Worm (Caenorhabditis elegans) whole organism, midembryonic: ENCODE measurements around the gene F35C11.7.

Source experiments
- T22C8.4 ChIP-seq: fragments of 200-800 bp; sonication (Bioruptor generic); IDR thresholded peaks from 2 replicates; pipeline ENCODE4 v1.3.6; 2022; ENCODE audit warnings: missing genetic modification characterization, missing compliant biosample characterization
- cog-1 ChIP-seq: sonication (generic microtip); optimal IDR thresholded peaks from 2 replicates; lab custom pipeline; 2016; ENCODE audit warnings: missing genetic modification characterization, missing compliant biosample characterization
- flt-1 ChIP-seq: fragments of 200-800 bp; sonication (Bioruptor generic); IDR thresholded peaks from 2 replicates; pipeline ENCODE4 v1.3.6; 2022; ENCODE audit warnings: missing genetic modification characterization, missing compliant biosample characterization
- klf-2 ChIP-seq: fragments of 200-800 bp; sonication (Bioruptor generic); conservative IDR thresholded peaks from 2 replicates; pipeline ENCODE4 v1.3.6; 2022; ENCODE audit warnings: missing genetic modification reagents, missing genetic modification characterization, missing compliant biosample characterization
- med-1 ChIP-seq: sonication (generic microtip); optimal IDR thresholded peaks from 2 replicates; lab custom pipeline; 2017; ENCODE audit warnings: missing genetic modification characterization, mild to moderate bottlenecking, missing compliant biosample characterization, antibody characterized with exemption, missing genetic modification reagents; ENCODE audit not compliant: insufficient read depth
- ref-1 ChIP-seq: fragments of 200-800 bp; sonication (Bioruptor generic); conservative IDR thresholded peaks from 2 replicates; pipeline ENCODE4 v1.3.6; 2022; ENCODE audit warnings: missing genetic modification reagents, missing genetic modification characterization, missing compliant biosample characterization
- tab-1 ChIP-seq: fragments of 200-800 bp; sonication (Bioruptor generic); IDR thresholded peaks from 2 replicates; pipeline ENCODE4 v1.3.6; 2022; ENCODE audit warnings: missing genetic modification characterization, missing compliant biosample characterization
- ztf-23 ChIP-seq: fragments of 200-800 bp; sonication (Bioruptor generic); IDR thresholded peaks from 2 replicates; pipeline ENCODE4 v1.3.6; 2022; ENCODE audit warnings: missing genetic modification reagents, missing genetic modification characterization, missing compliant biosample characterization
- ztf-29 ChIP-seq: fragments of 200-800 bp; sonication (Bioruptor generic); IDR thresholded peaks from 2 replicates; pipeline ENCODE4 v1.3.6; 2022; ENCODE audit warnings: missing genetic modification reagents, missing genetic modification characterization, missing compliant biosample characterization

F35C11.7 gene

DNA sequence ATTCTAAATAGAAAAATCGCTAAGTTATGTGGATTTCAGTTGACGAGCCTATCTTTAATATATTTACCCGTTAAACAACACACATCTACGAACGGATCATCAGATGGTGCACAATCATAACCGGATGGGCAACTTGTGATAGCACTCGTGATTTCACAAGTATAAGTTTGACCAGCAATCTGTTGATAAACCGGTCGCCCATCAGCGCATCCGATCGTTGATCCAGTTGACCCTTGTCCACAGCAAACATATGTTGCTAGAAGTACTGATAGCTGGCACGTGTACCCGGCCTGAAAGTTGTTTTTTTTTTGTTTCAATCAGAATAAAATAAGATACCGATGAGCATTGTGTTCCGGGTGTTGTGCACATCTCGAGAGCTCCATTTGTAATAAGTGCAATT, 11.6 kb downstream of the F35C11.7 start:
- TF ChIP-seq tab-1 (GFP tag; lab: Robert Waterston, UW), result no peak
- TF ChIP-seq flt-1 (GFP tag; lab: Robert Waterston, UW), result no peak
- no peak for TF ChIP-seq T22C8.4

DNA sequence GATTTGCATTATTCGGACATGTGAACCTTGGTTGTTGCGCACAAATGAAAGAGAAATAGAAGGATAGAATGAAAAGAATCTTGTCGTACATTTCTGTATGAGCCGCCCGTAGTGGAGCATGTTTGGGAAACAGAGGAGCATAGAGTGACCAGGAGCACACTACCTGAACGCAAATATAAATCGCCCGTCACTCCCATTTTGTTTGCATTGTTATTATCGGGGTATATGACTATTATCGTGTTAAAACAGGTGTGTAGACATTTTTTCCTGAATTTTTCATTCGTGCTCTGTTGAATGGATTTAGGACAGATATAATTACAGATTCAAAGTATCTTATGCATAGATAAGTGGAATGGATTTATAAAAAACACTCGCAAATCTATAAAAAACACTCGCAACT, 13.2 kb downstream of the F35C11.7 start, which contains the start of gene K01C8.2:
Gene K01C8.2, minus strand, starts transcription at position 101 of the 400 bp plus-strand sequence.
- TF ChIP-seq tab-1 (GFP tag; lab: Robert Waterston, UW) (no peak), T22C8.4 (no peak), ztf-29 (GFP tag; lab: Robert Waterston, UW) (no peak), klf-2 (GFP tag; lab: Robert Waterston, UW) (no peak), cog-1 (no peak)

DNA sequence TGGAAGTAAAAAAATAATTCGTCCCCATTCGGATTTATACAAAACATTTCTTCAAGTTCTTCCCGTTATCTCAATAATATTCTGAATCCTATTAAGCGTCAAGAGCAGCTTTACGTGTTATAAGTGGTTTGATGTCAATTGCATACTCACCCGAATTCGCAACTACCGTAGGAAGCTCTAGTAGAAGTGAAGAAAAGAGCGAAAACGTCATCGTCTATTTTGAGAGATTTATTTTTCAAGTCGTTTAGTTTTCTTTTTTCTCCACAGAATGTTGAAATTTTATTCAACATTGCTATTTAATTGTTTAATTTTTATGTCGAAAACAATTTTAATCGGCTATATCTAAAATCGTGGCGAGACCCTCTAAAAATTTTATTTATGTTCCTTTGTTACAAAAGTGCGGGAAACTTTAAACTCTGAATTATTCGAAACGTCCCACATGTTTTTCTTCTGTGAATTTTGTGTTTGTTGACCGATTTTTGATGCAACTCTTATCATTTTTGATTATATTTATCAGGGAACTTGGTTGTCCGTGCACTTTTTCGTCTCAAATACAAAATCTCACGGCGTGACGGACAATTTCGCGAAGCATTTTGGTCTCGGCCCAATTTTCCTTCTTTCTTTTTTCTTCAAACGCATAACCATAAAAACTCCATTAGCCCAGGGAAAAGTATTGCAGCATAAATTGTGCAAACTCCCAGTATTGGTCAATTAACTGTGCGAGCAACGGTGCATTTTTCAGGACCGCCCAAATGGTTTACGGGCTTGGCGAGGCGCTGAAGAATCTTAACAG, 13.9 kb downstream of the F35C11.7 start, which contains the start of gene tdc-1:
Gene tdc-1, plus strand, starts transcription at position 743 of the 793 bp plus-strand sequence.
- TF ChIP-seq cog-1 (no peak), ztf-29 (GFP tag; lab: Robert Waterston, UW) (no peak), klf-2 (GFP tag; lab: Robert Waterston, UW) (no peak), T22C8.4 (no peak), tab-1 (GFP tag; lab: Robert Waterston, UW) (no peak), ref-1 (GFP tag; lab: Robert Waterston, UW) (no peak), med-1 (GFP tag; lab: Kevin White, UChicago) (no peak), flt-1 (GFP tag; lab: Robert Waterston, UW) (no peak), ztf-23 (GFP tag; lab: Robert Waterston, UW) (no peak)

DNA sequence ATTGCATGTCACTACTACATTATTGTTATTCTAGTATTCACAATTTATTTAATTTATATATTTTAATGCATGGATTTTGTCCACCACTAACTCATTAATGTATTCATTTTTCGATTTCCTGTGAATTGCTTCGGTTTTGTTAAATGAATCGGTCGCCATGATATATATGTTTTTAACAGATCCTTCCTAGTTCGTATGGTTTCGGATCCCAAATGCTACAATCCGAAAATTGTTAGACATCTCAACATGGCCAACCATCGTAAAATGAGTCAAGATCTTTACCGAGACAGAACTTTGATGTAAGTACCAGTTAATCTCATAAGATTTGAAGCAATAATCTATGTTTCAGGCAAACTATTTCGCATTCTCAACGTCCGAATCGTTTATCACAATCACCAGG, 16.9 kb downstream of the F35C11.7 start:
- TF ChIP-seq ztf-29 (GFP tag; lab: Robert Waterston, UW) (no peak), cog-1 (no peak), flt-1 (GFP tag; lab: Robert Waterston, UW) (no peak), tab-1 (GFP tag; lab: Robert Waterston, UW) (no peak), ztf-23 (GFP tag; lab: Robert Waterston, UW) (no peak), ref-1 (GFP tag; lab: Robert Waterston, UW) (no peak), T22C8.4 (no peak), med-1 (GFP tag; lab: Kevin White, UChicago) (no peak), klf-2 (GFP tag; lab: Robert Waterston, UW) (no peak)

DNA sequence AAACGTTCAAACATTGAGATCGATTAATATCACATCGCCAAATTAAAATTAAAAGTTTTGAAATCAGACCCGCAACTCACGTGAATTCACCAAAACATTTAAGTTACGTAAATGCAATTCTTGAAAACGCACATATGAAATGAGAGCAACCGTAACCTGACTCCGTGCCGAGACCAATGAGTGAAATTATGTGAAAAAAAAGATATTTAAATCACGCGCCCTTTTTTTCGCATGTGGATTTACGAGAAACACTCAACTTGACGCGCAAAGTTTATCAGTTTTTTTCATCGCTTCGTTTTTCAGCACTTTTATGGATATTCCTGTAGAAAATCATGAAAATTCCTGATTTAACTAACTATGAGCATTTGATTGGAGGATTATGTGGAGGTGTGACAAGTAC, 19.9 kb downstream of the F35C11.7 start, which contains the start of the genes gei-14 and slc-25A32:
Gene gei-14, minus strand, starts transcription at position 175 of the 400 bp plus-strand sequence.
Gene slc-25A32, plus strand, starts transcription at position 242 of the 400 bp plus-strand sequence.
- TF ChIP-seq ztf-23 (GFP tag; lab: Robert Waterston, UW), result no peak
- TF ChIP-seq ztf-29 (GFP tag; lab: Robert Waterston, UW), result no peak
- TF ChIP-seq T22C8.4, result no peak
- no peak for TF ChIP-seq klf-2 (GFP tag; lab: Robert Waterston, UW)
- no peak for TF ChIP-seq cog-1
- no peak for TF ChIP-seq tab-1 (GFP tag; lab: Robert Waterston, UW)
- no peak for TF ChIP-seq ref-1 (GFP tag; lab: Robert Waterston, UW)
- no peak for TF ChIP-seq med-1 (GFP tag; lab: Kevin White, UChicago)
- no peak for TF ChIP-seq flt-1 (GFP tag; lab: Robert Waterston, UW)

DNA sequence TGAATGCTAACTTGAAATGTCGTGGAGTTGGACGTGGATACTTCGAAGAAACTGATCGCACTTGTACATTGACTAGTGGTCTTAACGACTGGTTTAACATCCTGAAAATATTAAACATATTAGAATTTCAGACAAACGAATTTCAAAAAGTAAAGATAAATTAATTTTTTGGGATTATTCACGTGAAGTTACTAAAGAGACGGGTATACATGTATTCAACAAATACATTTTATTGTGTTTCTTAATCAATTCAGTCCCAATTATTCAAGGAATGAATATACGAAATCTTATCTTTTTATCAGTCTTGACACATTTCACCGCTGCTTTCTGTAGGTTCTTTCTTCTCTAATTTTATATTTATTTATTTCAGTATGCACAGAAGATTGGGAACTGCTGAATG, 22.3 kb downstream of the F35C11.7 start, which contains the start of the genes mrpl-10 and clec-142:
Gene mrpl-10, minus strand, starts transcription at position 101 of the 400 bp plus-strand sequence.
Gene clec-142, plus strand, starts transcription at position 264 of the 400 bp plus-strand sequence.
- TF ChIP-seq ref-1 (GFP tag; lab: Robert Waterston, UW) (no peak), T22C8.4 (no peak), flt-1 (GFP tag; lab: Robert Waterston, UW) (no peak), tab-1 (GFP tag; lab: Robert Waterston, UW) (no peak), ztf-23 (GFP tag; lab: Robert Waterston, UW) (no peak), ztf-29 (GFP tag; lab: Robert Waterston, UW) (no peak), klf-2 (GFP tag; lab: Robert Waterston, UW) (no peak), med-1 (GFP tag; lab: Kevin White, UChicago) (no peak), cog-1 (no peak)

DNA sequence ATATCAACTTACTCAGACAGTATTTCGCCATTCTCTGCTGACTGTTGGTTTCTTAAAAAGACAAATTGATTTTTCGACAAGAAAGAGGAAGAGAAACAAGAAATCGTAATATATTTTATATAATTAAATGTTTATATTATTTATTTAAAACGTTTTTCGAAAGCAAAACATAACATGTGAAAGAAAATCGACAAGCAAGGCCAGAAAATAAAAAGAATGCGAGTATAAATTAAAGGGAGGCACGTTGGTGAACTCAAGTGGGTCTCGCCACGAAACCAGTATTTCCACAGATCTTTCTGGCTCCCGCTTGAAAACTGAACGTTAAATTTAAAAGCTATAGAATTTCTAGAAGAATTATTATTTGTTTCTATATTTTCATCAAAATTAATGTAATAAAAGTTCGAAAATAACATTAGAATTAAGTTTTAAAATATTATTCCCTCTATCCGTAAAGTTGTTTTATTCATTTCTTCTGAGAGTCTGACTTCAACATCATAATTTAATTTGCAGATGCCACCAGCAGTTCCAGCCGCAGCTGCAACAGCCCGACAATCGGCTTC, 27.1 kb downstream of the F35C11.7 start, which contains the start of the genes nst-1 and cct-4:
Gene nst-1, minus strand, starts transcription at position 51 of the 560 bp plus-strand sequence.
Gene cct-4, plus strand, starts transcription at position 510 of the 560 bp plus-strand sequence.
- TF ChIP-seq ztf-23 (GFP tag; lab: Robert Waterston, UW), result no peak
- TF ChIP-seq klf-2 (GFP tag; lab: Robert Waterston, UW), result no peak
- TF ChIP-seq flt-1 (GFP tag; lab: Robert Waterston, UW), result no peak
- no peak for TF ChIP-seq tab-1 (GFP tag; lab: Robert Waterston, UW)
- TF ChIP-seq ref-1 (GFP tag; lab: Robert Waterston, UW), result no peak
- TF ChIP-seq med-1 (GFP tag; lab: Kevin White, UChicago), result no peak
- no peak for TF ChIP-seq T22C8.4
- no peak for TF ChIP-seq ztf-29 (GFP tag; lab: Robert Waterston, UW)

DNA sequence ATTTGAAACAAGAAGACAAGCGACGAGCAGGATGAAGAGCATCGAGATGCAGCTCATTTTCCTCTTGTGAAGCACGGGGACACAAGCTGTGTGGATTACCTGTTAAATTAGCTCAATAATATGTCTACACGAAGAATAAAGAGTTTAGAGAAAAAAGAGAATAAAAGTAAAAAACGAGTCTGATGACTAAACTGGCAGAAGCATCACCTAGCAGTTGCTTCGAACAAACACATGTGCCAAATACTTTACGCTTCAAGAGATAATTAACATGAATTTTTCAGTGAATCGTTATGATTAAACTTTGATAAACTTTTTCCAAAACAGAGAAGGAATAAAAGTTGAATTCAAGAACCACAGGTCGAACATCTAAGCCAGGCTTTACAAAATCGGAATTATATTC, 39.2 kb downstream of the F35C11.7 start, which contains the start of gene nlp-55:
Gene nlp-55, minus strand, starts transcription at position 101 of the 400 bp plus-strand sequence.
- TF ChIP-seq med-1 (GFP tag; lab: Kevin White, UChicago), result no peak
- no peak for TF ChIP-seq cog-1
- no peak for TF ChIP-seq ztf-23 (GFP tag; lab: Robert Waterston, UW)
- TF ChIP-seq ref-1 (GFP tag; lab: Robert Waterston, UW), result no peak
- TF ChIP-seq T22C8.4, result no peak
- no peak for TF ChIP-seq flt-1 (GFP tag; lab: Robert Waterston, UW)
- TF ChIP-seq tab-1 (GFP tag; lab: Robert Waterston, UW), result no peak
- TF ChIP-seq klf-2 (GFP tag; lab: Robert Waterston, UW), result no peak
- TF ChIP-seq ztf-29 (GFP tag; lab: Robert Waterston, UW), result no peak
